Worm (Caenorhabditis elegans): ENCODE results near the gene vnut-1.

DNA sequence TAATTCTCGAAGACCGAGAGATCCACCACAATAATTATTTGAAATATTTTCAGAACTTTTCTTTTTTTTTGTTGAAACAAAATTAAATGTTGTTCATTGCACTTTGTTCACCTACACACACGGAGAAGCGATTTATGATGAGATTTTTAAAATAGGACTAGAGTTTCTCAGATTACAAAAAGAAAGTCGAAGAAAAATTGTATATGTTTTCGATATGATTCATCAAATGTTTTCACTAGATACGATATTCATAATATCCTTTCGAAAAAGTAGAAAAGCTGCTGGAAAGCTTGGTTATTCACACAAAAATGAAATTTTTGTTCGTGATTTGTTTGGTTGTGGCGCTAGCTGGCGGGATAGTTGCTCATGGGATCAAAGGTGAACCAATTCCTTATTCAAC, 35.4 kb downstream of the vnut-1 start, which contains the start of gene F57C2.4:
- TF ChIP-seq ceh-43 (GFP tag; optimal IDR thresholded peaks at IDR 0.05) (no peak), lin-13 (tag; optimal IDR thresholded peaks at IDR 0.05) (no peak), cnd-1 (tag; optimal IDR thresholded peaks at IDR 0.05) (no peak)

Measured in whole organism, mixed stage, embryonic.